Fruit fly (Drosophila melanogaster): ENCODE data around the gene CG18787.

The CG18787 gene

dm6 chr2L:11965610-11966594, 33.2 kb downstream of the CG18787 start:
- TF ChIP-seq cg (GFP tag; optimal IDR thresholded peaks at IDR 0.05): peak; percentile 5
- peak; percentile 0 for TF ChIP-seq lbe (GFP tag; optimal IDR thresholded peaks at IDR 0.05)
- 0 out of 2 replicates have a peak, but pooled peaks have one; percentile 8 for TF ChIP-seq CG11247 (GFP tag; IDR thresholded peaks at IDR 0.05)
- peak; percentile 79 for TF ChIP-seq sens (GFP tag)
- no peak for TF ChIP-seq croc (GFP tag; conservative IDR thresholded peaks at IDR 0.05)
- no peak for TF ChIP-seq emc (GFP tag; optimal IDR thresholded peaks at IDR 0.05)
- TF ChIP-seq sens-2 (GFP tag; IDR thresholded peaks at IDR 0.05): no peak
- no peak for TF ChIP-seq Sry-β (GFP tag; optimal IDR thresholded peaks at IDR 0.05)
- 0 out of 2 replicates have a peak, but pooled peaks have one; percentile 12 for TF ChIP-seq Drgx (GFP tag; IDR thresholded peaks at IDR 0.05)
- TF ChIP-seq CG7963 (GFP tag; IDR thresholded peaks at IDR 0.05; ENCODE audit: partially characterized antibody): no peak
- peak; percentile 2 for TF ChIP-seq Ets65A (GFP tag)
- TF ChIP-seq kay (GFP tag; optimal IDR thresholded peaks at IDR 0.05): no peak
- TF ChIP-seq grn (GFP tag; optimal IDR thresholded peaks at IDR 0.05): no peak
- TF ChIP-seq CG14860 (GFP tag; IDR thresholded peaks at IDR 0.05; ENCODE audit: partially characterized antibody): no peak

- TF ChIP-seq gro (GFP tag; optimal IDR thresholded peaks at IDR 0.05) (no peak), dati (GFP tag; IDR thresholded peaks at IDR 0.05) (no peak), BEAF-32 (GFP tag; optimal IDR thresholded peaks at IDR 0.05) (no peak), CG4360 (GFP tag; IDR thresholded peaks at IDR 0.05) (no peak), Lhr (GFP tag; optimal IDR thresholded peaks at IDR 0.05) (no peak), row (GFP tag; IDR thresholded peaks at IDR 0.05) (no peak), Awh (GFP tag; IDR thresholded peaks at IDR 0.05) (peak; percentile 71), CG3163 (GFP tag; optimal IDR thresholded peaks at IDR 0.05) (no peak), CG6272 (GFP tag; IDR thresholded peaks at IDR 0.05) (no peak), tio (GFP tag; optimal IDR thresholded peaks at IDR 0.05) (no peak), CG3065 (GFP tag; optimal IDR thresholded peaks at IDR 0.05) (no peak), zfh1 (GFP tag; IDR thresholded peaks at IDR 0.05) (no peak), CG15696 (tag; optimal IDR thresholded peaks at IDR 0.05) (no peak), schlank (tag; optimal IDR thresholded peaks at IDR 0.05) (no peak), zf30C (GFP tag; optimal IDR thresholded peaks at IDR 0.05) (no peak), CG34422 (GFP tag; IDR thresholded peaks at IDR 0.05) (no peak), CG4424 (GFP tag; optimal IDR thresholded peaks at IDR 0.05) (no peak), gsb-n (tag; optimal IDR thresholded peaks at IDR 0.05) (no peak), CG8290 (GFP tag; optimal IDR thresholded peaks at IDR 0.05) (no peak), CG8290 (tag; optimal IDR thresholded peaks at IDR 0.05) (no peak), Sox102F (GFP tag; optimal IDR thresholded peaks at IDR 0.05) (no peak), NFAT (GFP tag; IDR thresholded peaks at IDR 0.05) (no peak), pum (GFP tag; optimal IDR thresholded peaks at IDR 0.05) (no peak), E2f2 (GFP tag; IDR thresholded peaks at IDR 0.05) (no peak), jigr1 (GFP tag; IDR thresholded peaks at IDR 0.05) (no peak), Eip74EF (GFP tag; optimal IDR thresholded peaks at IDR 0.05) (no peak), oc (tag; optimal IDR thresholded peaks at IDR 0.05) (peak; percentile 39), p53 (GFP tag; optimal IDR thresholded peaks at IDR 0.05) (no peak), CG15479 (GFP tag; optimal IDR thresholded peaks at IDR 0.05) (no peak), chinmo (GFP tag; IDR thresholded peaks at IDR 0.05; ENCODE audit: partially characterized antibody) (0 out of 4 replicates have a peak, but pooled peaks have one; percentile 39), stwl (tag; optimal IDR thresholded peaks at IDR 0.05) (no peak), Med (GFP tag) (peak; percentile 53), CG3407 (GFP tag; optimal IDR thresholded peaks at IDR 0.05) (no peak)
Observed at dm6 chr2L:11963422-11964322, 35.5 kb downstream of the CG18787 start.

All from whole organism, embryonic.